Worm (Caenorhabditis elegans) whole organism, young adult: ENCODE results near the gene W04G3.10.
A peak's percentile ranks its signal among the peaks of the same experiment; 100 is the strongest.

Experiments
- F23B12.7 ChIP-seq: sonication (generic microtip); optimal IDR thresholded peaks from 2 replicates; lab custom pipeline; 2017; ENCODE audit warnings: missing genetic modification characterization, mild to moderate bottlenecking, missing compliant biosample characterization, antibody characterized with exemption, moderate library complexity; ENCODE audit not compliant: insufficient read depth
- F55B11.4 ChIP-seq: sonication (generic microtip); optimal IDR thresholded peaks from 2 replicates; lab custom pipeline; 2016; ENCODE audit warnings: missing compliant biosample characterization, missing genetic modification characterization, borderline replicate concordance; ENCODE audit not compliant: insufficient read depth
- F57A8.1 ChIP-seq: fragments of 200-800 bp; sonication (Bioruptor generic); optimal IDR thresholded peaks from 2 replicates; lab custom pipeline; 2018; ENCODE audit warnings: mild to moderate bottlenecking, missing genetic modification characterization, moderate library complexity, missing compliant biosample characterization
- Y67H2A.10 ChIP-seq: fragments of 200-800 bp; sonication (Bioruptor generic); conservative IDR thresholded peaks from 2 replicates; pipeline ENCODE4 v1.3.6; 2022; ENCODE audit warnings: missing genetic modification reagents, missing genetic modification characterization, missing compliant biosample characterization
- aptf-3 ChIP-seq: fragments of 200-800 bp; sonication (Bioruptor generic); IDR thresholded peaks from 2 replicates; pipeline ENCODE4 v1.3.6; 2022; ENCODE audit warnings: missing genetic modification characterization, missing compliant biosample characterization
- athp-1 ChIP-seq: sonication (generic microtip); optimal IDR thresholded peaks from 2 replicates; lab custom pipeline; 2017; ENCODE audit warnings: mild to moderate bottlenecking, missing genetic modification characterization, missing compliant biosample characterization
- attf-6 ChIP-seq: fragments of 200-800 bp; sonication (Bioruptor generic); IDR thresholded peaks from 2 replicates; pipeline ENCODE4 v1.3.6; 2022; ENCODE audit warnings: missing genetic modification reagents, missing genetic modification characterization, missing compliant biosample characterization
- bed-2 ChIP-seq: fragments of 200-800 bp; sonication (Bioruptor generic); IDR thresholded peaks from 2 replicates; pipeline ENCODE4 v1.3.6; 2022; ENCODE audit warnings: missing genetic modification reagents, missing genetic modification characterization, missing compliant biosample characterization
- ccch-3 ChIP-seq: fragments of 200-800 bp; sonication (Bioruptor generic); optimal IDR thresholded peaks from 2 replicates; lab custom pipeline; 2018; ENCODE audit warnings: mild to moderate bottlenecking, missing genetic modification characterization, missing compliant biosample characterization
- ceh-27 ChIP-seq: fragments of 200-800 bp; sonication (Bioruptor generic); optimal IDR thresholded peaks from 2 replicates; lab custom pipeline; 2018; ENCODE audit warnings: mild to moderate bottlenecking, missing genetic modification characterization, moderate library complexity, missing compliant biosample characterization
- him-1 ChIP-seq: sonication (generic microtip); optimal IDR thresholded peaks from 2 replicates; lab custom pipeline; 2016; ENCODE audit warnings: missing genotype, missing genetic modification reagents, missing genetic modification characterization, missing compliant biosample characterization
- let-607 ChIP-seq, 2 experiments: fragments of 200-800 bp in 1 of 2; sonication (Bioruptor generic) in 1 of 2; sonication (generic microtip) in 1 of 2; optimal IDR thresholded peaks; 2 replicates each; lab custom pipeline; 2016 to 2018; ENCODE audit warnings: mild to moderate bottlenecking in 2 of 2, missing compliant biosample characterization in 2 of 2, missing genetic modification characterization in 2 of 2, moderate library complexity in 2 of 2, missing genotype in 1 of 2
- lin-26 ChIP-seq: fragments of 200-800 bp; sonication (Bioruptor generic); IDR thresholded peaks from 2 replicates; pipeline ENCODE4 v1.3.6; 2022; ENCODE audit warnings: missing genetic modification reagents, missing genetic modification characterization, missing compliant biosample characterization
- lin-54 ChIP-seq: fragments of 200-800 bp; sonication (Bioruptor generic); optimal IDR thresholded peaks from 2 replicates; lab custom pipeline; 2018; ENCODE audit warnings: mild to moderate bottlenecking, missing genetic modification characterization, missing compliant biosample characterization
- lsl-1 ChIP-seq: fragments of 200-800 bp; sonication (Bioruptor generic); optimal IDR thresholded peaks from 2 replicates; lab custom pipeline; 2018; ENCODE audit warnings: mild to moderate bottlenecking, missing genetic modification characterization, moderate library complexity, missing compliant biosample characterization
- lsy-27 ChIP-seq: sonication (generic microtip); optimal IDR thresholded peaks from 2 replicates; lab custom pipeline; 2017; ENCODE audit warnings: missing genetic modification characterization, mild to moderate bottlenecking, missing compliant biosample characterization, antibody characterized with exemption, missing genotype, borderline replicate concordance; ENCODE audit not compliant: insufficient read depth
- mxl-1 ChIP-seq: sonication (generic microtip); optimal IDR thresholded peaks from 2 replicates; lab custom pipeline; 2016; ENCODE audit warnings: missing genetic modification characterization, missing compliant biosample characterization
- nhr-120 ChIP-seq: fragments of 200-800 bp; sonication (Bioruptor generic); IDR thresholded peaks from 2 replicates; pipeline ENCODE4 v1.3.6; 2022; ENCODE audit warnings: missing genetic modification characterization, missing compliant biosample characterization
- pha-4 ChIP-seq: fragments of 150-350 bp; sonication (generic microtip); optimal IDR thresholded peaks from 2 replicates; lab custom pipeline; 2014; ENCODE audit warnings: missing biosample characterization, missing genetic modification reagents, missing genetic modification characterization
- rec-8 ChIP-seq, 2 experiments: sonication (generic microtip); optimal IDR thresholded peaks; 2 replicates each; lab custom pipeline; 2016; ENCODE audit warnings: mild to moderate bottlenecking in 2 of 2, missing genetic modification characterization in 2 of 2, missing genetic modification reagents in 2 of 2, missing genotype in 2 of 2, missing biosample characterization in 1 of 2, missing compliant biosample characterization in 1 of 2, moderate library complexity in 1 of 2
- rpc-1 ChIP-seq, 2 experiments: fragments of 150-350 bp in 1 of 2; sonication (generic microtip) in 1 of 2; optimal IDR thresholded peaks; 2 replicates each; lab custom pipeline; 2014 to 2018; ENCODE audit warnings: missing biosample characterization in 1 of 2, missing genetic modification characterization in 1 of 2, missing genetic modification reagents in 1 of 2, missing genotype in 1 of 2
- sdz-38 ChIP-seq: sonication (generic microtip); optimal IDR thresholded peaks from 2 replicates; lab custom pipeline; 2016; ENCODE audit warnings: missing genotype, missing genetic modification characterization, missing compliant biosample characterization
- unc-130 ChIP-seq: sonication (generic microtip); optimal IDR thresholded peaks from 2 replicates; lab custom pipeline; 2016; ENCODE audit warnings: missing genetic modification reagents, missing genetic modification characterization, missing compliant biosample characterization
- ztf-3 ChIP-seq: fragments of 200-800 bp; sonication (Bioruptor generic); optimal IDR thresholded peaks from 2 replicates; lab custom pipeline; 2018; ENCODE audit warnings: mild to moderate bottlenecking, missing genetic modification characterization, missing compliant biosample characterization

Gene W04G3.10

DNA sequence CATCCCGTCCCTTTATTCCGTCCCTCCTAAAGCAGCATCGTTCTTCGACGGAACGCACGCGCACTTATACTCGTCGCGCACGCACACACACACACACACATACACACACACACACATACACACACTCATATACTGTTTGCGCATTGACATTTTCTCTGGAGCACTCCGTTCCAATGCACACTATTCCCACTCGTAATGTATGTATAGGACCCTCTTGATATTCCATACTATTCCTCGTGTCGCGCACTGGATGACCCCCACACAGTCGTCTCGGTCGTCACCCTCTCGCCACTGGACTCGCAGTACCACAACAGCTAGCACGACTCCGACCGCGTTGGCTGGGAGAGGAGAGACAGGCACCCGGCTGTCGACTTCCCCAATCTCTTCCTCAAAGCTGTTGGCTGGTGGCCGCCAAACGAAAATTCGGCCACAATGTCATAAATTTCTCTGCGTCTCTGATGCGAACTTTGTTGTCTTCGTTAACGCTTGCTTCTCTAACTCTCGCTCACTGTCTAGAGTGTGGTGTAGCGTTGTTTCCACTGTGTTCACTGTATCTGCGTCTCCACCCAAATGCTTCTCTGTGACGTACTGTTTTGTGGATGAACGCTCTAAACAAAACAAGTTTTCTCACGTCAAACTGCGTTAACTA lies 46.9 kb downstream of the W04G3.10 start (continued):
- TF ChIP-seq unc-130 (GFP tag; lab: Kevin White, UChicago) (no peak), lsy-27 (tag; lab: Kevin White, UChicago) (no peak), let-607 (tag; optimal IDR thresholded peaks at IDR 0.05; lab: Kevin White, UChicago) (peak; percentile 52 to 80), him-1 (tag; lab: Kevin White, UChicago) (no peak), lin-26 (GFP tag; lab: Robert Waterston, UW) (0 out of 2 replicates have a peak, but pooled peaks have one; percentile 45), rpc-1 (optimal IDR thresholded peaks at IDR 0.05; lab: Kevin White, UChicago) (no peak), rpc-1 (tag; optimal IDR thresholded peaks at IDR 0.05; lab: Kevin White, UChicago) (no peak), attf-6 (no peak), mxl-1 (peak; percentile 55), lin-54 (GFP tag; lab: Kevin White, UChicago) (peak; percentile 2)

DNA sequence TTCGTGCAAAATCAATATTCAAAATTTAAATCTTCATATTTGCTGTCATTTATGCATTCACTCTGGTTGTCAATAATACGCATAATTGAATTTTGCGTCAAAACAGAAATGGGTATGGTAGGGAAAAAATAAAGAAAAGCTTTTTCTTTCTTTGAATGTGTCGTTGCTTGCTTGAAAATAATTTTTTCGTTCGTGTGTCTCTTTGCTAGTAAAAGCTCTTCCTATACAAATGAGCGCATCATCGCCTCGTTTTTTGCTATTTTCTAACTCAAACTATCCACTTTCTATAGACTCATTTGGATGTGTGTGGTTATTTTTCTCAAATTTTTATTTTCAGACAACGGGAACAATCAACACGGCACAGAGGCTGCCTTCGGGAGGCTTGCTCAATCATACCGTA lies 49.4 kb downstream of the W04G3.10 start, which contains the start of gene ldb-1:
Gene ldb-1 (plus strand): TSS at position 301 of the 400 bp plus-strand sequence.
- TF ChIP-seq F23B12.7 (tag; lab: Kevin White, UChicago), result no peak
- TF ChIP-seq rpc-1 (optimal IDR thresholded peaks at IDR 0.05; lab: Kevin White, UChicago), result no peak
- TF ChIP-seq rpc-1 (tag; optimal IDR thresholded peaks at IDR 0.05; lab: Kevin White, UChicago), result no peak
- TF ChIP-seq lsl-1, result no peak
- TF ChIP-seq Y67H2A.10 (GFP tag; lab: Robert Waterston, UW), result no peak
- no peak for TF ChIP-seq pha-4 (tag; lab: Kevin White, UChicago)
- TF ChIP-seq ztf-3 (GFP tag; lab: Kevin White, UChicago), result no peak
- no peak for TF ChIP-seq F55B11.4 (tag; lab: Kevin White, UChicago)
- no peak for TF ChIP-seq ceh-27 (GFP tag; lab: Kevin White, UChicago)
- TF ChIP-seq bed-2 (GFP tag; lab: Robert Waterston, UW), result no peak
- TF ChIP-seq aptf-3, result no peak
- TF ChIP-seq rec-8 (tag; optimal IDR thresholded peaks at IDR 0.05; lab: Kevin White, UChicago), result no peak
- no peak for TF ChIP-seq nhr-120 (GFP tag; lab: Robert Waterston, UW)
- TF ChIP-seq athp-1, result no peak
- no peak for TF ChIP-seq ccch-3 (GFP tag; lab: Kevin White, UChicago)
- no peak for TF ChIP-seq sdz-38 (tag; lab: Kevin White, UChicago)
- no peak for TF ChIP-seq him-1 (tag; lab: Kevin White, UChicago)
- no peak for TF ChIP-seq F57A8.1
